Worm (Caenorhabditis elegans) whole organism, L4/young adult: Measurements from ENCODE around the gene srh-78.

Experiments used
- W03F9.2 ChIP-seq: fragments of 150-350 bp; optimal IDR thresholded peaks from 2 replicates; lab custom pipeline; 2014; ENCODE audit warnings: missing biosample characterization, missing genetic modification characterization
- dao-5 ChIP-seq: sonication (generic microtip); optimal IDR thresholded peaks from 2 replicates; lab custom pipeline; 2016; ENCODE audit warnings: missing genotype, missing genetic modification characterization, moderate library complexity, missing compliant biosample characterization
- him-1 ChIP-seq: sonication (generic microtip); optimal IDR thresholded peaks from 2 replicates; lab custom pipeline; 2016; ENCODE audit warnings: missing genotype, missing genetic modification reagents, missing genetic modification characterization, missing compliant biosample characterization

- TF ChIP-seq him-1 (no peak), W03F9.2 (tag; lab: Kevin White, UChicago) (no peak), dao-5 (tag; lab: Kevin White, UChicago) (no peak)
Measured at ce11 chrV:211388-212168, 5.4 kb upstream of the srh-78 start.
